Worm (Caenorhabditis elegans) whole organism, L2 larva: Measurements from ENCODE around the gene M6.4.

Source experiments
- R02D3.7 ChIP-seq: fragments of 150-350 bp; optimal IDR thresholded peaks from 2 replicates; lab custom pipeline; 2014; ENCODE audit warnings: missing biosample characterization, missing genetic modification characterization
- ZK546.5 ChIP-seq: sonication (generic microtip); optimal IDR thresholded peaks from 2 replicates; lab custom pipeline; 2017; ENCODE audit warnings: missing biosample characterization, missing genetic modification characterization
- ceh-82 ChIP-seq: fragments of 150-350 bp; optimal IDR thresholded peaks from 2 replicates; lab custom pipeline; 2014; ENCODE audit warnings: missing biosample characterization, missing genetic modification characterization
- dmd-4 ChIP-seq: sonication (generic microtip); optimal IDR thresholded peaks from 2 replicates; lab custom pipeline; 2017; ENCODE audit warnings: missing biosample characterization, missing genetic modification characterization
- elt-3 ChIP-seq: sonication (generic microtip); optimal IDR thresholded peaks from 2 replicates; lab custom pipeline; 2017; ENCODE audit warnings: missing biosample characterization, missing genetic modification characterization
- lin-39 ChIP-seq: fragments of 150-350 bp; optimal IDR thresholded peaks from 2 replicates; lab custom pipeline; 2014; ENCODE audit warnings: missing biosample characterization, missing genetic modification reagents, missing genetic modification characterization
- mdl-1 ChIP-seq, 2 experiments: fragments of 150-350 bp in 1 of 2; sonication (generic microtip) in 1 of 2; optimal IDR thresholded peaks; 2 replicates each; lab custom pipeline; 2017; ENCODE audit warnings: missing biosample characterization in 2 of 2, missing genetic modification characterization in 2 of 2
- nhr-25 ChIP-seq: fragments of 150-350 bp; sonication (generic microtip); optimal IDR thresholded peaks from 3 replicates; lab custom pipeline; 2014; ENCODE audit warnings: missing biosample characterization, missing genetic modification characterization
- nhr-6 ChIP-seq: fragments of 150-350 bp; optimal IDR thresholded peaks from 2 replicates; lab custom pipeline; 2014; ENCODE audit warnings: missing biosample characterization, missing genetic modification characterization
- sem-4 ChIP-seq: fragments of 150-350 bp; optimal IDR thresholded peaks from 2 replicates; lab custom pipeline; 2014; ENCODE audit warnings: missing biosample characterization, missing genetic modification reagents, missing genetic modification characterization
- skn-1 ChIP-seq: sonication (generic microtip); optimal IDR thresholded peaks from 2 replicates; lab custom pipeline; 2017; ENCODE audit warnings: missing biosample characterization, missing genetic modification characterization
- unc-62 ChIP-seq: fragments of 150-350 bp; optimal IDR thresholded peaks from 2 replicates; lab custom pipeline; 2014; ENCODE audit warnings: missing biosample characterization, missing genetic modification reagents, missing genetic modification characterization

DNA sequence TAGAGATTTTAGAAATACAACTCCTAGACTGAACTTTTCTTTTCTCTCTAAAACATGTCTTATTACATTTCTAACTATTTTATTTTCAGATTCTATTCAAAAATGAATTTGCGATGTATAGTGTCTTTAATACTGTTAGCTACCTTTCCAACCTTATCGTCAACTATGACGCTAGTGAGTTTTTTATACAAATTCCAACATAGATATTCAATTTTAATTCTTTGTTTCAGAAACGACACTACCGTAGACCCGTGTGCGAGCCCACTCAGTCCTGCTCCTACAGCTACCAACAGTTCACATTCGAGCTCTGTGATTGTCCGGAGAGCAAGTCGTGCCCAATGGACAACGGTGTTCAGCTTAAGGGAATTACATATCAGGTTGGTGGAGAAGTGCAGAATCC is at the start of gene M6.4:
- TF ChIP-seq R02D3.7 (tag; lab: Kevin White, UChicago) = no peak
- no peak for TF ChIP-seq nhr-6 (tag; lab: Kevin White, UChicago)
- no peak for TF ChIP-seq nhr-25 (tag; lab: Kevin White, UChicago)
- no peak for TF ChIP-seq lin-39 (tag; lab: Kevin White, UChicago)
- TF ChIP-seq sem-4 = no peak
- TF ChIP-seq skn-1 (tag; lab: Kevin White, UChicago) = no peak
- no peak for TF ChIP-seq unc-62
- no peak for TF ChIP-seq ZK546.5 (tag; lab: Kevin White, UChicago)
- no peak for TF ChIP-seq dmd-4 (tag; lab: Kevin White, UChicago)
- no peak for TF ChIP-seq mdl-1 (tag; optimal IDR thresholded peaks at IDR 0.05; lab: Kevin White, UChicago)
- TF ChIP-seq elt-3 = no peak
- TF ChIP-seq ceh-82 (tag; lab: Kevin White, UChicago) = no peak
